Worm (Caenorhabditis elegans): ENCODE data around the gene C16C8.20.

- TF ChIP-seq ztf-28 (GFP tag; IDR thresholded peaks at IDR 0.05) (no peak), ztf-6 (GFP tag; IDR thresholded peaks at IDR 0.05) (no peak), ekl-4 (GFP tag; IDR thresholded peaks at IDR 0.05) (no peak), C06A6.2 (GFP tag; conservative IDR thresholded peaks at IDR 0.05) (no peak), Y95B8A.8 (GFP tag; IDR thresholded peaks at IDR 0.05) (no peak), lsy-27 (tag; optimal IDR thresholded peaks at IDR 0.05; ENCODE audit: borderline replicate concordance, insufficient read depth) (no peak), pha-4 (tag; optimal IDR thresholded peaks at IDR 0.05) (no peak), ama-1 (optimal IDR thresholded peaks at IDR 0.05) (no peak), ama-1 (GFP tag; optimal IDR thresholded peaks at IDR 0.05) (no peak), D2030.7 (GFP tag; IDR thresholded peaks at IDR 0.05) (no peak), dox-1 (GFP tag; IDR thresholded peaks at IDR 0.05) (no peak), somi-1 (GFP tag; optimal IDR thresholded peaks at IDR 0.05) (no peak), nhr-179 (tag; optimal IDR thresholded peaks at IDR 0.05) (no peak), snpc-1.1 (tag; optimal IDR thresholded peaks at IDR 0.05; ENCODE audit: insufficient read depth) (no peak), madf-10 (tag; optimal IDR thresholded peaks at IDR 0.05) (no peak)
These were observed 29.8 kb downstream of the C16C8.20 start for ce11 chrII:3476536-3476935.

Data from whole organism, young adult.